Fruit fly (Drosophila melanogaster): ENCODE data around the gene PGRP-SA.
"Not testable (repeated sequence)": the region's sequence is repeated elsewhere in the genome, so short reads cannot be mapped to it uniquely, and the experiment has no call there.

DNA sequence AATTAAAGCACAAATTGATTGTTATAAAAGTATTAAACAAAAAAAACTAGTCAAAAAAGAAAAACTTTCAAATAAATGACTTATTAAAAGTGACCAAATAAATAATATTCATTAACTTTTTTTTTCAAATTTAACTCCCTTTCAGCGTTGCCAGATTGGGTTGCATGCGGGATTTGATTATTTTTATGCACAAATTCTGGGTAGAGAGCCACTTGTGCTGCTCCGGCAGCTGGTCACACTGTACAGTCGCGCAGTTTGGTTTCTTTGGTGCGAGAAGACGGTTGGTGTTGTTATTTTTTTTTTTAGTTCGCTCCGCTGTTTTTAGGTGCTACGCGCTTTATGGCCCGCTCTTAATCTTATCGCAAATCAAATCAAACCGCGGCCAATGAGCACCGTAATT lies 38.1 kb downstream of the PGRP-SA start, which contains the start of gene rho-4:
- TF ChIP-seq pan (optimal IDR thresholded peaks at IDR 0.05); fru (GFP tag; optimal IDR thresholded peaks at IDR 0.05); Jra (GFP tag; optimal IDR thresholded peaks at IDR 0.05); psq (GFP tag; optimal IDR thresholded peaks at IDR 0.05); HLH106 (tag; optimal IDR thresholded peaks at IDR 0.05); OdsH (GFP tag; optimal IDR thresholded peaks at IDR 0.05); tai (GFP tag; optimal IDR thresholded peaks at IDR 0.05); Abd-B (GFP tag; optimal IDR thresholded peaks at IDR 0.05); h (GFP tag; optimal IDR thresholded peaks at IDR 0.05): not testable (repeated sequence)

Measured in whole organism, wandering third instar larva.